Worm (Caenorhabditis elegans): ENCODE measurements around the gene ugt-63.

The ugt-63 gene

DNA sequence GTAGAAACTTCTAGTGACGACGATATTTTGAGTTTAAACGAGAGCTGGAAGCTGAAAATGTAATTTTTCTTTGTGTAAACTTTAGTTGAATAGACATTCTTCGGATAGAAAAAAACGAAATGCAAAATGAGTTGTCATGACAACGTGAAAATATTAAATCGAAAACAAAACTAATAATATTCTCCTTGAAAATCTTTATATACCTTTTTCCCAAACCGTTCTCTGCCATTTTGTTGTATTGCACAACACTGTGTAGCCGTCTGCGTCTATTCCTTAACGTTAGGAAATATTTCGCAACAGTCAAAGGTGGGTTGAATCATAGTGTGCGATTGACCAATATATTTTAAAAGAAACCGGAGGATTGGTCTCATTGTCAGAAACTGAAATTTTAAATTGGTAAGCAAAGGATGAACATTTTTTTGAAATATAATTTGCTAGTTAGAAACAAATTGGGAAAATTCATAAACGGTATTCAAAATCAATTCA is 29.7 kb downstream of the ugt-63 start, which contains the start of gene Y58A7A.3:
Gene Y58A7A.3, minus strand, starts transcription at position 51 of the 486 bp plus-strand sequence.
- TF ChIP-seq aha-1 (tag; optimal IDR thresholded peaks at IDR 0.05) (no peak), grh-1 (GFP tag; IDR thresholded peaks at IDR 0.05) (no peak), dsc-1 (tag; optimal IDR thresholded peaks at IDR 0.05) (no peak), mab-9 (GFP tag; IDR thresholded peaks at IDR 0.05) (no peak), egl-13 (tag; optimal IDR thresholded peaks at IDR 0.05) (no peak), tlp-1 (tag; optimal IDR thresholded peaks at IDR 0.05) (no peak), snu-23 (GFP tag; optimal IDR thresholded peaks at IDR 0.05) (peak; percentile 49), lin-13 (GFP tag; optimal IDR thresholded peaks at IDR 0.05) (no peak), unc-98 (GFP tag; IDR thresholded peaks at IDR 0.05) (no peak), ama-1 (optimal IDR thresholded peaks at IDR 0.05) (no peak), sup-37 (GFP tag; optimal IDR thresholded peaks at IDR 0.05) (no peak), mep-1 (tag; optimal IDR thresholded peaks at IDR 0.05) (peak; percentile 20), ztf-11 (tag; optimal IDR thresholded peaks at IDR 0.05) (no peak), ceh-82 (tag; optimal IDR thresholded peaks at IDR 0.05) (peak in 2 of 3 experiments; percentile 12 to 71), C16A3.4 (tag; optimal IDR thresholded peaks at IDR 0.05) (peak; percentile 37), Y116A8C.19 (tag; optimal IDR thresholded peaks at IDR 0.05; ENCODE audit: borderline replicate concordance) (no peak), hpl-2 (GFP tag; optimal IDR thresholded peaks at IDR 0.05) (peak; percentile 64), isw-1 (GFP tag; IDR thresholded peaks at IDR 0.05) (peak; percentile 35; the same call in 1 of the 2 replicates), pax-3 (tag; optimal IDR thresholded peaks at IDR 0.05) (no peak), mdl-1 (tag; optimal IDR thresholded peaks at IDR 0.05) (peak in 1 of 2 experiments; percentile 67), efl-1 (optimal IDR thresholded peaks at IDR 0.05) (peak; percentile 36 to 60), efl-1 (GFP tag; optimal IDR thresholded peaks at IDR 0.05 in 1 of 2) (peak in 1 of 2 experiments; percentile 39), ceh-90 (tag; optimal IDR thresholded peaks at IDR 0.05) (no peak), efl-3 (GFP tag; optimal IDR thresholded peaks at IDR 0.05) (no peak), zip-4 (GFP tag; optimal IDR thresholded peaks at IDR 0.05) (peak; percentile 96), lin-35 (GFP tag; optimal IDR thresholded peaks at IDR 0.05) (peak in 1 of 2 experiments; percentile 71), hlh-4 (tag; optimal IDR thresholded peaks at IDR 0.05) (no peak), ets-5 (GFP tag; IDR thresholded peaks at IDR 0.05) (no peak), dpl-1 (GFP tag; optimal IDR thresholded peaks at IDR 0.05) (peak in 2 of 3 experiments; percentile 21 to 24), ceh-63 (GFP tag; optimal IDR thresholded peaks at IDR 0.05) (no peak), mef-2 (tag; optimal IDR thresholded peaks at IDR 0.05) (no peak), elt-2 (tag; optimal IDR thresholded peaks at IDR 0.05) (no peak), sox-4 (tag; optimal IDR thresholded peaks at IDR 0.05) (no peak), blmp-1 (tag; optimal IDR thresholded peaks at IDR 0.05) (peak; percentile 41), unc-62 (GFP tag; optimal IDR thresholded peaks at IDR 0.05) (no peak), elt-3 (tag; optimal IDR thresholded peaks at IDR 0.05) (peak in 2 of 6 experiments; percentile 57 to 60), ceh-88 (GFP tag; IDR thresholded peaks at IDR 0.05) (no peak), nhr-76 (tag; optimal IDR thresholded peaks at IDR 0.05) (no peak), C04F5.9 (tag; optimal IDR thresholded peaks at IDR 0.05) (no peak), lin-15B (tag; optimal IDR thresholded peaks at IDR 0.05) (no peak), tbx-2 (tag; optimal IDR thresholded peaks at IDR 0.05) (no peak), vab-15 (tag; optimal IDR thresholded peaks at IDR 0.05) (no peak), jun-1 (tag; optimal IDR thresholded peaks at IDR 0.05) (peak; percentile 35), ceh-8 (GFP tag; optimal IDR thresholded peaks at IDR 0.05) (no peak), unc-86 (tag; optimal IDR thresholded peaks at IDR 0.05) (no peak), hlh-17 (GFP tag; optimal IDR thresholded peaks at IDR 0.05; ENCODE audit: borderline replicate concordance) (no peak), nhr-90 (tag; optimal IDR thresholded peaks at IDR 0.05; ENCODE audit: poor library complexity) (peak; percentile 51), pqm-1 (tag; optimal IDR thresholded peaks at IDR 0.05) (no peak), irx-1 (tag; optimal IDR thresholded peaks at IDR 0.05) (peak; percentile 31), unc-130 (tag; optimal IDR thresholded peaks at IDR 0.05) (no peak), unc-30 (tag; optimal IDR thresholded peaks at IDR 0.05) (no peak), ces-1 (GFP tag; optimal IDR thresholded peaks at IDR 0.05) (no peak), nhr-12 (tag; optimal IDR thresholded peaks at IDR 0.05) (no peak)
